Fruit fly (Drosophila melanogaster) whole organism, embryonic: ENCODE data around the gene CG7724.

Experiments used
- BtbVII ChIP-seq: fragments of 200-800 bp; sonication (Bioruptor generic); optimal IDR thresholded peaks from 3 replicates; lab custom pipeline; 2017; ENCODE audit warnings: missing biosample characterization, mild to moderate bottlenecking, missing genetic modification characterization
- CG10147 ChIP-seq: fragments of 200-800 bp; sonication (Bioruptor generic); optimal IDR thresholded peaks from 2 replicates; lab custom pipeline; 2019; ENCODE audit warnings: missing biosample characterization, mild to moderate bottlenecking, missing genetic modification characterization, moderate library complexity
- CG11247 ChIP-seq: fragments of 200-800 bp; sonication (Bioruptor generic); IDR thresholded peaks from 2 replicates; pipeline ENCODE4 v1.3.6; 2022; ENCODE audit warnings: missing biosample characterization, missing genetic modification characterization
- CG11456 ChIP-seq: fragments of 200-800 bp; sonication (Bioruptor generic); IDR thresholded peaks from 3 replicates; pipeline ENCODE4 v1.3.6; 2022; ENCODE audit warnings: missing biosample characterization, missing genetic modification characterization
- CG12155 ChIP-seq: fragments of 200-800 bp; sonication (Bioruptor generic); optimal IDR thresholded peaks from 3 replicates; lab custom pipeline; 2016; ENCODE audit warnings: missing biosample characterization, missing genetic modification characterization
- CG12391 ChIP-seq: fragments of 200-800 bp; sonication (Bioruptor generic); optimal IDR thresholded peaks from 3 replicates; lab custom pipeline; 2018; ENCODE audit warnings: missing biosample characterization, mild to moderate bottlenecking, missing genetic modification characterization, moderate library complexity
- CG12744 ChIP-seq: fragments of 200-800 bp; sonication (Bioruptor generic); optimal IDR thresholded peaks from 2 replicates; lab custom pipeline; 2016; ENCODE audit warnings: missing biosample characterization, missing genetic modification characterization
- CG13123 ChIP-seq: fragments of 200-800 bp; sonication (Bioruptor generic); optimal IDR thresholded peaks from 2 replicates; lab custom pipeline; 2016; ENCODE audit warnings: missing biosample characterization, missing genetic modification characterization
- CG13894 ChIP-seq: fragments of 200-800 bp; sonication (Bioruptor generic); optimal IDR thresholded peaks from 3 replicates; lab custom pipeline; 2018; ENCODE audit warnings: missing biosample characterization, mild to moderate bottlenecking, missing genetic modification characterization, moderate library complexity
- CG14014 ChIP-seq: fragments of 200-800 bp; sonication (Bioruptor generic); IDR thresholded peaks from 2 replicates; pipeline ENCODE4 v1.3.6; 2022; ENCODE audit warnings: missing biosample characterization, missing genetic modification characterization
- CG17361 ChIP-seq: fragments of 200-800 bp; sonication (Bioruptor generic); IDR thresholded peaks from 3 replicates; pipeline ENCODE4 v1.3.6; 2022; ENCODE audit warnings: missing biosample characterization, missing genetic modification characterization
- CG17829 ChIP-seq: fragments of 200-800 bp; optimal IDR thresholded peaks from 2 replicates; lab custom pipeline; 2019; ENCODE audit warnings: missing biosample characterization, mild to moderate bottlenecking, missing genetic modification characterization, moderate library complexity
- CG1832 ChIP-seq: fragments of 200-800 bp; sonication (Bioruptor generic); optimal IDR thresholded peaks from 2 replicates; lab custom pipeline; 2017; ENCODE audit warnings: missing biosample characterization, mild to moderate bottlenecking, missing genetic modification characterization, inconsistent platforms
- CG30403 ChIP-seq: fragments of 200-800 bp; sonication (Bioruptor generic); optimal IDR thresholded peaks from 3 replicates; lab custom pipeline; 2016; ENCODE audit warnings: missing biosample characterization, missing genetic modification characterization
- CG31388 ChIP-seq: fragments of 200-800 bp; sonication (Bioruptor generic); optimal IDR thresholded peaks from 2 replicates; lab custom pipeline; 2016; ENCODE audit warnings: missing biosample characterization, missing genetic modification characterization
- CG32532 ChIP-seq: fragments of 200-800 bp; sonication (Bioruptor generic); IDR thresholded peaks from 2 replicates; pipeline ENCODE4 v1.3.6; 2022; ENCODE audit warnings: missing biosample characterization, missing genetic modification characterization
- CG34422 ChIP-seq: fragments of 200-800 bp; sonication (Bioruptor generic); IDR thresholded peaks from 3 replicates; pipeline ENCODE4 v1.3.6; 2022; ENCODE audit warnings: missing biosample characterization, missing genetic modification characterization
- CG5245 ChIP-seq: fragments of 200-800 bp; sonication (Bioruptor generic); optimal IDR thresholded peaks from 3 replicates; lab custom pipeline; 2016; ENCODE audit warnings: missing biosample characterization, missing genetic modification characterization
- CG6254 ChIP-seq: fragments of 200-800 bp; sonication (Bioruptor generic); optimal IDR thresholded peaks from 3 replicates; lab custom pipeline; 2017; ENCODE audit warnings: mild to moderate bottlenecking, missing biosample characterization, missing genetic modification reagents, missing genetic modification characterization
- CG7271 ChIP-seq: fragments of 200-800 bp; sonication (Bioruptor generic); optimal IDR thresholded peaks from 2 replicates; lab custom pipeline; 2018; ENCODE audit warnings: missing biosample characterization, mild to moderate bottlenecking, missing genetic modification characterization, moderate library complexity
- CG7963 ChIP-seq: fragments of 200-800 bp; sonication (Bioruptor generic); IDR thresholded peaks from 3 replicates; pipeline ENCODE4 v1.3.6; 2022; ENCODE audit warnings: missing biosample characterization, missing genetic modification characterization; ENCODE audit not compliant: partially characterized antibody
- CG8089 ChIP-seq: fragments of 200-800 bp; sonication (Bioruptor generic); optimal IDR thresholded peaks from 3 replicates; lab custom pipeline; 2016; ENCODE audit warnings: missing biosample characterization, missing genetic modification characterization
- CG8944 ChIP-seq: fragments of 200-800 bp; sonication (Bioruptor generic); optimal IDR thresholded peaks from 3 replicates; lab custom pipeline; 2016; ENCODE audit warnings: missing biosample characterization, missing genetic modification characterization
- CG9876 ChIP-seq: fragments of 200-800 bp; sonication (Bioruptor generic); optimal IDR thresholded peaks from 2 replicates; lab custom pipeline; 2016; ENCODE audit warnings: missing biosample characterization, missing genetic modification characterization
- Dip3 ChIP-seq: fragments of 200-800 bp; sonication (Bioruptor generic); optimal IDR thresholded peaks from 3 replicates; lab custom pipeline; 2016; ENCODE audit warnings: missing biosample characterization, missing genetic modification characterization
- Gug ChIP-seq: fragments of 200-800 bp; sonication (Bioruptor generic); IDR thresholded peaks from 4 replicates; pipeline ENCODE4 v1.3.6; 2022; ENCODE audit warnings: missing biosample characterization, missing genetic modification characterization
- HLH3B ChIP-seq: fragments of 200-800 bp; sonication (Bioruptor generic); IDR thresholded peaks from 2 replicates; pipeline ENCODE4 v1.3.6; 2022; ENCODE audit warnings: missing biosample characterization, missing genetic modification characterization
- Myb ChIP-seq: fragments of 200-800 bp; sonication (Bioruptor generic); optimal IDR thresholded peaks from 2 replicates; lab custom pipeline; 2016; ENCODE audit warnings: missing biosample characterization, missing genetic modification characterization
- Nf-YB ChIP-seq: fragments of 200-800 bp; sonication (Bioruptor generic); optimal IDR thresholded peaks from 3 replicates; lab custom pipeline; 2019; ENCODE audit warnings: missing biosample characterization, mild to moderate bottlenecking, missing genetic modification characterization, moderate library complexity
- Rx ChIP-seq: fragments of 200-800 bp; sonication (Bioruptor generic); IDR thresholded peaks from 2 replicates; pipeline ENCODE4 v1.3.6; 2022; ENCODE audit warnings: missing biosample characterization, missing genetic modification characterization
- Sox102F ChIP-seq: fragments of 200-800 bp; sonication (Bioruptor generic); optimal IDR thresholded peaks from 2 replicates; lab custom pipeline; 2018; ENCODE audit warnings: missing biosample characterization, mild to moderate bottlenecking, missing genetic modification characterization, moderate library complexity
- Spps ChIP-seq: fragments of 200-800 bp; sonication (Bioruptor generic); optimal IDR thresholded peaks from 2 replicates; lab custom pipeline; 2018; ENCODE audit warnings: missing biosample characterization, mild to moderate bottlenecking, missing genetic modification characterization
- Usf ChIP-seq: fragments of 200-800 bp; sonication (Bioruptor generic); optimal IDR thresholded peaks from 2 replicates; lab custom pipeline; 2017; ENCODE audit warnings: missing genotype, missing biosample characterization, missing genetic modification characterization
- bowl ChIP-seq: fragments of 200-800 bp; sonication (Bioruptor generic); IDR thresholded peaks from 2 replicates; pipeline ENCODE4 v1.3.6; 2022; ENCODE audit warnings: missing biosample characterization, missing genetic modification characterization
- corto ChIP-seq: fragments of 200-800 bp; sonication (Bioruptor generic); optimal IDR thresholded peaks from 2 replicates; lab custom pipeline; 2016; ENCODE audit warnings: missing biosample characterization, mild to moderate bottlenecking, missing genetic modification characterization, moderate library complexity
- dimm ChIP-seq: fragments of 200-800 bp; sonication (Bioruptor generic); IDR thresholded peaks from 2 replicates; pipeline ENCODE4 v1.3.6; 2022; ENCODE audit warnings: missing biosample characterization, missing genetic modification characterization
- fd102C ChIP-seq: fragments of 200-800 bp; sonication (Bioruptor generic); optimal IDR thresholded peaks from 2 replicates; lab custom pipeline; 2018; ENCODE audit warnings: missing biosample characterization, mild to moderate bottlenecking, missing genetic modification characterization, moderate library complexity
- fru ChIP-seq: fragments of >200 bp; optimal IDR thresholded peaks from 2 replicates; lab custom pipeline; 2017
- gcm ChIP-seq: fragments of 200-800 bp; sonication (Bioruptor generic); optimal IDR thresholded peaks from 2 replicates; lab custom pipeline; 2019; ENCODE audit warnings: missing biosample characterization, mild to moderate bottlenecking, missing genetic modification characterization, moderate library complexity
- gcm2 ChIP-seq: fragments of 200-800 bp; sonication (Bioruptor generic); optimal IDR thresholded peaks from 2 replicates; lab custom pipeline; 2016; ENCODE audit warnings: missing biosample characterization, missing genetic modification characterization
- gro ChIP-seq: fragments of 200-800 bp; sonication (Bioruptor generic); optimal IDR thresholded peaks from 2 replicates; lab custom pipeline; 2016; ENCODE audit warnings: missing biosample characterization, missing genetic modification characterization
- hb ChIP-seq: fragments of 200-800 bp; sonication (Bioruptor generic); IDR thresholded peaks from 3 replicates; pipeline ENCODE4 v1.3.6; 2022; ENCODE audit warnings: missing biosample characterization, missing genetic modification characterization; ENCODE audit not compliant: partially characterized antibody
- odd ChIP-seq: fragments of 200-800 bp; sonication (Bioruptor generic); optimal IDR thresholded peaks from 2 replicates; lab custom pipeline; 2017; ENCODE audit warnings: missing biosample characterization, mild to moderate bottlenecking, missing genetic modification characterization
- otp ChIP-seq: fragments of 200-800 bp; sonication (Bioruptor generic); IDR thresholded peaks from 3 replicates; pipeline ENCODE4, ENCODE4 v1.3.6; 2022; ENCODE audit warnings: missing biosample characterization, missing genetic modification characterization
- peb ChIP-seq: fragments of 200-800 bp; sonication (Bioruptor generic); IDR thresholded peaks from 2 replicates; pipeline ENCODE4 v1.3.6; 2022; ENCODE audit warnings: missing biosample characterization, missing genetic modification characterization
- ranshi ChIP-seq: fragments of 200-800 bp; sonication (Bioruptor generic); IDR thresholded peaks from 2 replicates; pipeline ENCODE4 v1.3.6; 2022; ENCODE audit warnings: missing biosample characterization, missing genetic modification characterization
- ro ChIP-seq: fragments of 200-800 bp; sonication (Bioruptor generic); IDR thresholded peaks from 2 replicates; pipeline ENCODE4 v1.3.6; 2022; ENCODE audit warnings: missing biosample characterization, missing genetic modification characterization
- sc ChIP-seq, 3 experiments: fragments of >200 bp in 2 of 3; fragments of 200-800 bp in 1 of 3; sonication (Bioruptor generic) in 1 of 3; optimal IDR thresholded peaks; 2 replicates in 2 of 3; 3 replicates in 1 of 3; lab custom pipeline; 2017; ENCODE audit warnings: mild to moderate bottlenecking in 1 of 3, missing biosample characterization in 1 of 3, missing genetic modification characterization in 1 of 3, missing genetic modification reagents in 1 of 3
- sens ChIP-seq: fragments of 200-800 bp; sonication (Bioruptor generic); peaks from one replicate; lab custom pipeline; 2016; ENCODE audit warnings: missing biosample characterization, missing genetic modification characterization
- sug ChIP-seq: fragments of 200-800 bp; optimal IDR thresholded peaks from 2 replicates; lab custom pipeline; 2019; ENCODE audit warnings: missing biosample characterization, mild to moderate bottlenecking, missing genetic modification characterization, moderate library complexity
- tna ChIP-seq: fragments of 200-800 bp; sonication (Bioruptor generic); IDR thresholded peaks from 2 replicates; pipeline ENCODE4 v1.3.6; 2022; ENCODE audit warnings: missing biosample characterization, missing genetic modification characterization; ENCODE audit not compliant: partially characterized antibody

CG7724 gene

dm6 chr3L:17007041-17007471, 48.4 kb upstream of the CG7724 start (continued):
- TF ChIP-seq CG12155 (GFP tag; lab: Kevin White, UChicago) (peak; percentile 9), CG8944 (GFP tag; lab: Kevin White, UChicago) (no peak), CG34422 (no peak), CG11456 (GFP tag; lab: Robert Waterston, UW) (peak; percentile 61; the same call in 1 of the 3 replicates), CG14014 (GFP tag; lab: Robert Waterston, UW) (peak; percentile 56; the same call in 1 of the 2 replicates), otp (GFP tag; lab: Robert Waterston, UW) (peak; percentile 40; the same call in 1 of the 3 replicates), Sox102F (GFP tag; lab: Kevin White, UChicago) (peak; percentile 39), peb (0 out of 2 replicates have a peak, but pooled peaks have one; percentile 16), fru (lab: Kevin White, UChicago) (no peak), CG8089 (no peak), Usf (no peak), sc (optimal IDR thresholded peaks at IDR 0.05; lab: Kevin White, UChicago) (no peak), sc (GFP tag; optimal IDR thresholded peaks at IDR 0.05; lab: Kevin White, UChicago) (no peak), Nf-YB (GFP tag; lab: Kevin White, UChicago) (no peak), Myb (GFP tag; lab: Kevin White, UChicago) (no peak), bowl (no peak), CG12391 (tag; lab: Kevin White, UChicago) (no peak), CG7271 (tag; lab: Kevin White, UChicago) (no peak), CG13123 (GFP tag; lab: Kevin White, UChicago) (no peak), CG13894 (tag; lab: Kevin White, UChicago) (no peak), CG10147 (GFP tag; lab: Kevin White, UChicago) (no peak), Spps (tag; lab: Kevin White, UChicago) (no peak), CG32532 (GFP tag; lab: Robert Waterston, UW) (peak; percentile 72), gro (no peak), dimm (GFP tag; lab: Robert Waterston, UW) (no peak), CG9876 (GFP tag; lab: Kevin White, UChicago) (no peak), odd (GFP tag; lab: Kevin White, UChicago) (no peak), CG12744 (no peak), CG17361 (GFP tag; lab: Robert Waterston, UW) (peak; percentile 39; the same call in 1 of the 3 replicates), sens (no peak), Gug (GFP tag; lab: Robert Waterston, UW) (peak; percentile 37; the same call in 2 of the 4 replicates), CG17829 (no peak), CG31388 (GFP tag; lab: Kevin White, UChicago) (no peak), gcm (GFP tag; lab: Kevin White, UChicago) (no peak), corto (no peak), CG7963 (GFP tag; lab: Robert Waterston, UW) (no peak), tna (GFP tag; lab: Robert Waterston, UW) (no peak), HLH3B (peak; percentile 64), BtbVII (GFP tag; lab: Kevin White, UChicago) (no peak), CG1832 (GFP tag; lab: Kevin White, UChicago) (no peak), fd102C (GFP tag; lab: Kevin White, UChicago) (no peak), Dip3 (GFP tag; lab: Kevin White, UChicago) (peak; percentile 3), sug (peak; percentile 49), hb (GFP tag; lab: Robert Waterston, UW) (no peak), CG30403 (GFP tag; lab: Kevin White, UChicago) (peak; percentile 23), ranshi (GFP tag; lab: Robert Waterston, UW) (peak; percentile 16; the same call in 1 of the 2 replicates), CG11247 (GFP tag; lab: Robert Waterston, UW) (no peak), CG5245 (GFP tag; lab: Kevin White, UChicago) (no peak), ro (no peak), Rx (GFP tag; lab: Robert Waterston, UW) (0 out of 2 replicates have a peak, but pooled peaks have one; percentile 28), gcm2 (GFP tag; lab: Kevin White, UChicago) (no peak), CG6254 (GFP tag; lab: Kevin White, UChicago) (no peak)
